Fruit fly (Drosophila melanogaster) whole organism, pupa: ENCODE results near the gene Crk.

Experiments
- CG10348 ChIP-seq: fragments of 200-800 bp; sonication (Bioruptor generic); IDR thresholded peaks from 2 replicates; pipeline ENCODE4 v1.3.6; 2022; ENCODE audit warnings: missing biosample characterization, missing genetic modification characterization
- CG12605 ChIP-seq: fragments of 200-800 bp; sonication (Bioruptor generic); IDR thresholded peaks from 2 replicates; pipeline ENCODE4 v1.3.6; 2022; ENCODE audit warnings: missing biosample characterization, missing genetic modification characterization
- CG13204 ChIP-seq: fragments of 200-800 bp; sonication (Bioruptor generic); optimal IDR thresholded peaks from 2 replicates; lab custom pipeline; 2018; ENCODE audit warnings: missing biosample characterization, mild to moderate bottlenecking, missing genetic modification characterization, moderate library complexity
- CG14655 ChIP-seq: fragments of 200-800 bp; sonication (Bioruptor generic); optimal IDR thresholded peaks from 3 replicates; lab custom pipeline; 2017; ENCODE audit warnings: mild to moderate bottlenecking, missing biosample characterization, missing genetic modification reagents, missing genetic modification characterization
- CG15710 ChIP-seq: fragments of 200-800 bp; sonication (Bioruptor generic); optimal IDR thresholded peaks from 2 replicates; lab custom pipeline; 2018; ENCODE audit warnings: missing biosample characterization, mild to moderate bottlenecking, missing genetic modification characterization, moderate library complexity
- CG17806 ChIP-seq: fragments of 200-800 bp; sonication (Bioruptor generic); optimal IDR thresholded peaks from 2 replicates; lab custom pipeline; 2018; ENCODE audit warnings: missing biosample characterization, mild to moderate bottlenecking, missing genetic modification characterization, moderate library complexity
- CG32121 ChIP-seq: fragments of 200-800 bp; sonication (Bioruptor generic); IDR thresholded peaks from 2 replicates; pipeline ENCODE4 v1.3.6; 2022; ENCODE audit warnings: missing biosample characterization, missing genetic modification characterization
- CG34367 ChIP-seq: fragments of 200-800 bp; sonication (Bioruptor generic); optimal IDR thresholded peaks from 2 replicates; lab custom pipeline; 2018; ENCODE audit warnings: missing biosample characterization, mild to moderate bottlenecking, missing genetic modification characterization
- CG4496 ChIP-seq: fragments of 200-800 bp; sonication (Bioruptor generic); IDR thresholded peaks from 3 replicates; pipeline ENCODE4 v1.3.6; 2022; ENCODE audit warnings: missing biosample characterization, missing genetic modification characterization
- CG8159 ChIP-seq: fragments of 200-800 bp; sonication (Bioruptor generic); optimal IDR thresholded peaks from 3 replicates; lab custom pipeline; 2018; ENCODE audit warnings: missing biosample characterization, mild to moderate bottlenecking, missing genetic modification characterization, moderate library complexity
- CG8301 ChIP-seq: fragments of 200-800 bp; sonication (Bioruptor generic); optimal IDR thresholded peaks from 2 replicates; lab custom pipeline; 2018; ENCODE audit warnings: missing biosample characterization, mild to moderate bottlenecking, missing genetic modification characterization
- CG9948 ChIP-seq: fragments of 200-800 bp; sonication (Bioruptor generic); optimal IDR thresholded peaks from 2 replicates; lab custom pipeline; 2018; ENCODE audit warnings: missing biosample characterization, mild to moderate bottlenecking, missing genetic modification characterization, moderate library complexity
- D1 ChIP-seq: fragments of 200-800 bp; sonication (Bioruptor generic); optimal IDR thresholded peaks from 2 replicates; lab custom pipeline; 2018; ENCODE audit warnings: missing biosample characterization, mild to moderate bottlenecking, missing genetic modification characterization, moderate library complexity
- EcR ChIP-seq: fragments of 200-800 bp; sonication (Bioruptor generic); optimal IDR thresholded peaks from 3 replicates; lab custom pipeline; 2019; ENCODE audit warnings: missing biosample characterization, missing genetic modification characterization, mild to moderate bottlenecking, moderate library complexity, missing genetic modification reagents
- Ets98B ChIP-seq: fragments of 200-800 bp; sonication (Bioruptor generic); IDR thresholded peaks from 2 replicates; pipeline ENCODE4 v1.3.6; 2022; ENCODE audit warnings: missing biosample characterization, missing genetic modification characterization
- Pif1A ChIP-seq: fragments of 200-800 bp; sonication (Bioruptor generic); optimal IDR thresholded peaks from 3 replicates; lab custom pipeline; 2016; ENCODE audit warnings: missing biosample characterization, missing genetic modification characterization
- Pif1B ChIP-seq: fragments of 200-800 bp; sonication (Bioruptor generic); optimal IDR thresholded peaks from 3 replicates; lab custom pipeline; 2016; ENCODE audit warnings: missing biosample characterization, missing genetic modification characterization
- Snoo ChIP-seq: fragments of 200-800 bp; sonication (Bioruptor generic); optimal IDR thresholded peaks from 3 replicates; lab custom pipeline; 2017; ENCODE audit warnings: missing biosample characterization, mild to moderate bottlenecking, missing genetic modification characterization, inconsistent platforms
- fd96Ca ChIP-seq: fragments of 200-800 bp; sonication (Bioruptor generic); IDR thresholded peaks from 3 replicates; pipeline ENCODE4 v1.3.6; 2022; ENCODE audit warnings: missing biosample characterization, missing genetic modification characterization
- gl ChIP-seq: fragments of 200-800 bp; sonication (Bioruptor generic); optimal IDR thresholded peaks from 2 replicates; lab custom pipeline; 2018; ENCODE audit warnings: missing biosample characterization, mild to moderate bottlenecking, missing genetic modification characterization
- rn ChIP-seq: fragments of 200-800 bp; sonication (Bioruptor generic); IDR thresholded peaks from 2 replicates; pipeline ENCODE4 v1.3.6; 2022; ENCODE audit warnings: missing biosample characterization, missing genetic modification characterization

Crk gene

DNA sequence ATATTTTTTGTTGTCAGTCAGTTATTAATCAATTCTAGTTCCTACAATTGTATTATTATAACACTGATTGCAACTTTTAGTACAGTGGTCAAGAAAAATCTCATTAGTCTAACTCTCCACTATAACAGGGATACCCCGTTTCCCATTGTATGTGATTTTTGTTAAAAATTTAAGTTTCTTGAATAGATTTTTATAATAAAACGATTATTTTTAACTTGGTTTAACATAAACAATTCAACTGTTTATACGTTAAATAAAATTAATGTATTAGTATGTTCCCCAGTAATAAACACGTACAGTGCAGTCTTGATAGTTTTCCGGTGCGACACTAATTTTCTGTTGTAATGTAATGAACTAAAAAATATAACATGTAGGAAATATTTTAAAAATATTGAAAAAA lies 30.8 kb downstream of the Crk start:
- TF ChIP-seq Pif1B (GFP tag; lab: Kevin White, UChicago) (no peak), CG32121 (GFP tag; lab: Robert Waterston, UW) (no peak), rn (GFP tag; lab: Robert Waterston, UW) (no peak), CG34367 (tag; lab: Kevin White, UChicago) (no peak), CG8301 (tag; lab: Kevin White, UChicago) (no peak), CG14655 (GFP tag; lab: Kevin White, UChicago) (no peak), CG4496 (GFP tag; lab: Robert Waterston, UW) (no peak), fd96Ca (GFP tag; lab: Robert Waterston, UW) (no peak), Pif1A (GFP tag; lab: Kevin White, UChicago) (no peak)
- TF ChIP-seq, all 21 proteins: peak for 0

DNA sequence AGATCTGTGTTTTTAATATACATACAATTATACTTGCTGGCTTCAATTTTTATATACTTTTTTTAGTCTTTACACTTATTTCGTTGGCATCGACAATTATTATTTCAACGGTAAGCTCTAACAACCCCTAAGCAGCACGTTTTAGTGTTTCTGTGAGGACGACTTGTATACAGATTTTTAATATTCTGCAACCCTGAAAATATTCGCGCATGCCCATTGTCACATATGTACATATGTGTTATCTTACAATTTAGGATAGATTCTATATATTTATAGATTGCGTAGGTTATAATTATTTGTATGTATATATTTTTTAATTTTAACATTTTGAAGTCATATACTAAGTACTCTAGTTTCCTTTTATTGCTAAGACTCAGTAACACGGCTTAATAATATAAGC lies 43.2 kb downstream of the Crk start, which contains the start of gene dpr7:
dpr7 (minus strand) TSS at position 154 of the 400 bp plus-strand sequence.
- TF ChIP-seq CG32121 (GFP tag; lab: Robert Waterston, UW) (no peak), Ets98B (GFP tag; lab: Robert Waterston, UW) (no peak), CG14655 (GFP tag; lab: Kevin White, UChicago) (no peak), CG8301 (tag; lab: Kevin White, UChicago) (no peak), CG15710 (no peak), rn (GFP tag; lab: Robert Waterston, UW) (no peak), D1 (tag; lab: Kevin White, UChicago) (no peak), CG13204 (GFP tag; lab: Kevin White, UChicago) (no peak), Pif1B (GFP tag; lab: Kevin White, UChicago) (no peak), EcR (no peak), Pif1A (GFP tag; lab: Kevin White, UChicago) (no peak), Snoo (tag; lab: Kevin White, UChicago) (no peak), CG34367 (tag; lab: Kevin White, UChicago) (no peak), CG17806 (tag; lab: Kevin White, UChicago) (no peak), CG8159 (tag; lab: Kevin White, UChicago) (no peak), CG10348 (no peak), fd96Ca (GFP tag; lab: Robert Waterston, UW) (no peak)

DNA sequence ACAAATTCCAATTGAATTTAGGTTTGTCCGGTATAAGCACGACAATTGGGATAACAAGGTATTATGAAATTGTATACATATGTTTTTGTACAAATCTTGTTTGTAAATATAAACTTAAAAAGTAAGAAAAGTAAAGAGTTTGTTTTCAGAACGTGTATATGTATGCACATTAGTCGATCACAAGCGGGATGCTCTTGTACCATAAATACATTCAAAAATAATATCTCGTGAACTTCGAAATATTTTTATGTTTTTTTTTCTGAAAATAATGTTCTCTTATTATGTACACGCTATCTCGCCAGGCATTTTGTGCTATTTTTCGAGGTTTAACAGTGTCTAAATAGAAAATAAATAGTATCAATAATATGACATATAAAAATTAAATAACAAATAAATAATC lies 44.7 kb downstream of the Crk start, which contains the start of gene RhoGAP102A:
RhoGAP102A (plus strand) TSS at position 301 of the 400 bp plus-strand sequence.
- no peak for TF ChIP-seq Snoo (tag; lab: Kevin White, UChicago)
- no peak for TF ChIP-seq D1 (tag; lab: Kevin White, UChicago)
- TF ChIP-seq CG4496 (GFP tag; lab: Robert Waterston, UW): no peak
- no peak for TF ChIP-seq CG15710
- no peak for TF ChIP-seq Pif1A (GFP tag; lab: Kevin White, UChicago)
- TF ChIP-seq CG8301 (tag; lab: Kevin White, UChicago): no peak

DNA sequence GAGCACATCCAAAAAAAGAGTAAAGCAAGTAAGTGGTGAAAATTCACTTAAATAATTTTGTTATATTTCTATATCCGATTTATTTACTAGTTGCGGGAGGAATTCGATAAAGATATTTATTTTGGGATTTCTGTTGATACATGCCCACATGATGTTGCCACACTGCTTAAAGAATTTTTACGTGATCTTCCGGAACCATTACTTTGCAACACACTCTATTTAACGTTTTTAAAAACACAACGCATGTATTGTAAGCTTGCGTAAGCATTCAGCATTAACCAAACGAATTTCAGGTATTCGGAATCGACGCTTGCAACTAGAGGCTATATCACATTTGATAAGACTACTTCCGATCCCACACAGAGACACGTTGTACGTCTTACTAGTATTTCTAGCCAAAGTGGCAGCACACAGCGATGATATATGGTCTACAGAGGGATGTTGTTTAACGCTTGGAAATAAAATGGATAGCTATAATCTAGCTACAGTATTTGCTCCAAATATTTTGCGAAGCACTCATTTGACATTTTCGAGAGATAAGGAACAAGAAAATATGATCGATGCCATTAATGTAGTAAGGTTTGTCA lies 51.6 kb downstream of the Crk start:
- TF ChIP-seq Snoo (tag; lab: Kevin White, UChicago) (no peak), Pif1A (GFP tag; lab: Kevin White, UChicago) (no peak), CG8159 (tag; lab: Kevin White, UChicago) (no peak), CG34367 (tag; lab: Kevin White, UChicago) (no peak), CG32121 (GFP tag; lab: Robert Waterston, UW) (no peak), fd96Ca (GFP tag; lab: Robert Waterston, UW) (no peak), CG10348 (no peak), CG12605 (no peak), gl (tag; lab: Kevin White, UChicago) (no peak), rn (GFP tag; lab: Robert Waterston, UW) (no peak), CG17806 (tag; lab: Kevin White, UChicago) (no peak), CG13204 (GFP tag; lab: Kevin White, UChicago) (no peak), EcR (no peak), Ets98B (GFP tag; lab: Robert Waterston, UW) (no peak), Pif1B (GFP tag; lab: Kevin White, UChicago) (no peak), CG4496 (GFP tag; lab: Robert Waterston, UW) (no peak), CG8301 (tag; lab: Kevin White, UChicago) (no peak), D1 (tag; lab: Kevin White, UChicago) (no peak), CG9948 (tag; lab: Kevin White, UChicago) (no peak)
